Fruit fly (Drosophila melanogaster) whole organism, pupa: ENCODE results near the gene CG15308.

Experiments used
- CG14655 ChIP-seq: fragments of 200-800 bp; sonication (Bioruptor generic); optimal IDR thresholded peaks from 3 replicates; lab custom pipeline; 2017; ENCODE audit warnings: mild to moderate bottlenecking, missing biosample characterization, missing genetic modification reagents, missing genetic modification characterization
- CG34367 ChIP-seq: fragments of 200-800 bp; sonication (Bioruptor generic); optimal IDR thresholded peaks from 2 replicates; lab custom pipeline; 2018; ENCODE audit warnings: missing biosample characterization, mild to moderate bottlenecking, missing genetic modification characterization
- EcR ChIP-seq: fragments of 200-800 bp; sonication (Bioruptor generic); optimal IDR thresholded peaks from 3 replicates; lab custom pipeline; 2019; ENCODE audit warnings: missing biosample characterization, missing genetic modification characterization, mild to moderate bottlenecking, moderate library complexity, missing genetic modification reagents

DNA sequence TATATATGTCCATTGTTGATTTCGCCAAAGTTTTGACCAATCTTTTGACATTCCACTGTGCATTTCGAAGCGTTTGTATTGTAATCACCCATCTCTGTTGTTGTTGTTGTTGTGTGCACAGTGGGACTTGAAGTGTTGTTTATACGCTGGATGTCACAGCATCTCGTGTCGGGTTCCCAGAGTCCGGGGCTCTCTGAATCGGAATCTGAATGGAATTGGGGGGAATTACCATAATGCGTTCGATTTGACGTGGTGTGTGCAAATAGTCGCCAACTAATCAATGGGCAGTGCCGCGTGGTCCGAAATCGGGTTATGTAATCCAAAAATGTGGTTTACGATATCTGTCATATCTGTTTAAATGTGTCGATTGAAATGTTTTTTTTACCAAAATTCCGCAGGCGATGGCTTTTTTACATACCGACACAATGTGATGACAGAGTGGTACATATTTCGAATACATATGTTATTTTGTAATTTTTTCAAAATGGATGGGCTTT, 15.1 kb upstream of the CG15308 start:
- TF ChIP-seq CG34367 (no peak), CG14655 (GFP tag; lab: Kevin White, UChicago) (no peak), EcR (GFP tag; lab: Kevin White, UChicago) (no peak)
